Worm (Caenorhabditis elegans): Measurements from ENCODE around the gene F49C12.2.

- no peak for TF ChIP-seq elt-3 (tag; optimal IDR thresholded peaks at IDR 0.05)
- no peak for TF ChIP-seq blmp-1 (tag; optimal IDR thresholded peaks at IDR 0.05)
- TF ChIP-seq lin-13 (GFP tag; optimal IDR thresholded peaks at IDR 0.05), result no peak
- TF ChIP-seq ztf-11 (tag; optimal IDR thresholded peaks at IDR 0.05), result no peak
- no peak for TF ChIP-seq Y116A8C.19 (tag; optimal IDR thresholded peaks at IDR 0.05; ENCODE audit: borderline replicate concordance)
- TF ChIP-seq nhr-28 (tag; optimal IDR thresholded peaks at IDR 0.05), result no peak
- TF ChIP-seq ama-1 (optimal IDR thresholded peaks at IDR 0.05), result no peak
- no peak for TF ChIP-seq aha-1 (tag; optimal IDR thresholded peaks at IDR 0.05)
- TF ChIP-seq snpc-4 (tag; optimal IDR thresholded peaks at IDR 0.05), result no peak
- TF ChIP-seq nhr-77 (tag; optimal IDR thresholded peaks at IDR 0.05), result no peak
- no peak for TF ChIP-seq aly-2 (tag; optimal IDR thresholded peaks at IDR 0.05)
- no peak for TF ChIP-seq lin-35 (GFP tag; optimal IDR thresholded peaks at IDR 0.05)
- TF ChIP-seq fkh-4 (tag; optimal IDR thresholded peaks at IDR 0.05; ENCODE audit: borderline replicate concordance), result no peak
- TF ChIP-seq nhr-20 (tag; optimal IDR thresholded peaks at IDR 0.05), result no peak
These were observed at the start of gene F49C12.2 for ce11 chrIV:9299145-9299544.

Measured in whole organism, L1 larva.